Worm (Caenorhabditis elegans) whole organism, L1 larva: ENCODE results near the gene F46B6.12.

Source experiments
- C16A3.4 ChIP-seq: fragments of 150-350 bp; optimal IDR thresholded peaks from 2 replicates; lab custom pipeline; 2014; ENCODE audit warnings: missing biosample characterization, missing genetic modification characterization
- Y116A8C.19 ChIP-seq: sonication (generic microtip); optimal IDR thresholded peaks from 2 replicates; lab custom pipeline; 2016; ENCODE audit warnings: missing compliant biosample characterization, missing genetic modification characterization, borderline replicate concordance
- alr-1 ChIP-seq: fragments of 200-800 bp; sonication (Bioruptor generic); optimal IDR thresholded peaks from 2 replicates; lab custom pipeline; 2018; ENCODE audit warnings: borderline replicate concordance, mild to moderate bottlenecking, missing genetic modification characterization, missing compliant biosample characterization
- aly-2 ChIP-seq: fragments of 150-350 bp; optimal IDR thresholded peaks from 2 replicates; lab custom pipeline; 2014; ENCODE audit warnings: missing biosample characterization, missing genetic modification characterization
- ceh-82 ChIP-seq, 3 experiments: fragments of 150-350 bp in 1 of 3; sonication (generic microtip) in 2 of 3; optimal IDR thresholded peaks; 2 replicates each; lab custom pipeline; 2014 to 2017; ENCODE audit warnings: missing biosample characterization in 3 of 3, missing genetic modification characterization in 3 of 3
- ceh-90 ChIP-seq: sonication (generic microtip); optimal IDR thresholded peaks from 2 replicates; lab custom pipeline; 2016; ENCODE audit warnings: missing genetic modification characterization, missing compliant biosample characterization
- dpl-1 ChIP-seq, 3 experiments: fragments of 150-350 bp in 2 of 3; sonication (generic microtip) in 1 of 3; optimal IDR thresholded peaks; 2 replicates each; lab custom pipeline; 2014 to 2017; ENCODE audit warnings: missing biosample characterization in 3 of 3, missing genetic modification characterization in 3 of 3, missing genetic modification reagents in 3 of 3
- dsc-1 ChIP-seq: sonication (generic microtip); optimal IDR thresholded peaks from 2 replicates; lab custom pipeline; 2016; ENCODE audit warnings: mild to moderate bottlenecking, missing genetic modification characterization, missing compliant biosample characterization
- efl-1 ChIP-seq, 4 experiments: fragments of 150-350 bp; optimal IDR thresholded peaks in 3 of 4; peaks in 1 of 4; 1 replicate in 1 of 4; 2 replicates in 3 of 4; lab custom pipeline; 2014; ENCODE audit warnings: missing biosample characterization in 2 of 4, missing genetic modification characterization in 2 of 4, missing genetic modification reagents in 2 of 4
- efl-3 ChIP-seq: fragments of 200-800 bp; sonication (Bioruptor generic); optimal IDR thresholded peaks from 2 replicates; lab custom pipeline; 2018; ENCODE audit warnings: mild to moderate bottlenecking, missing genetic modification characterization, missing compliant biosample characterization
- elt-2 ChIP-seq: sonication (generic microtip); optimal IDR thresholded peaks from 2 replicates; lab custom pipeline; 2016; ENCODE audit warnings: missing genetic modification characterization, mild to moderate bottlenecking, inconsistent platforms, missing compliant biosample characterization, missing genetic modification reagents
- fkh-10 ChIP-seq: sonication (generic microtip); optimal IDR thresholded peaks from 2 replicates; lab custom pipeline; 2017; ENCODE audit warnings: missing biosample characterization, missing genetic modification reagents, missing genetic modification characterization
- fkh-8 ChIP-seq: sonication (generic microtip); optimal IDR thresholded peaks from 2 replicates; lab custom pipeline; 2016; ENCODE audit warnings: mild to moderate bottlenecking, missing genetic modification characterization, missing compliant biosample characterization
- fos-1 ChIP-seq: fragments of 150-350 bp; optimal IDR thresholded peaks from 2 replicates; lab custom pipeline; 2014; ENCODE audit warnings: missing biosample characterization, missing genetic modification characterization
- irx-1 ChIP-seq: sonication (generic microtip); optimal IDR thresholded peaks from 2 replicates; lab custom pipeline; 2016; ENCODE audit warnings: missing genetic modification characterization, missing compliant biosample characterization
- lin-14 ChIP-seq: fragments of 200-800 bp; sonication (Bioruptor generic); optimal IDR thresholded peaks from 2 replicates; lab custom pipeline; 2018; ENCODE audit warnings: mild to moderate bottlenecking, missing genetic modification characterization, moderate library complexity, missing compliant biosample characterization
- lin-15B ChIP-seq: fragments of 150-350 bp; sonication (generic microtip); optimal IDR thresholded peaks from 3 replicates; lab custom pipeline; 2014; ENCODE audit warnings: missing biosample characterization, missing genetic modification characterization
- lin-35 ChIP-seq, 2 experiments: fragments of 150-350 bp; optimal IDR thresholded peaks; 2 replicates each; lab custom pipeline; 2014; ENCODE audit warnings: missing biosample characterization in 2 of 2, missing genetic modification characterization in 2 of 2, missing genetic modification reagents in 2 of 2
- lir-3 ChIP-seq: sonication (generic microtip); optimal IDR thresholded peaks from 2 replicates; lab custom pipeline; 2016; ENCODE audit warnings: mild to moderate bottlenecking, missing genetic modification characterization, moderate library complexity, missing compliant biosample characterization; ENCODE audit not compliant: poor library complexity
- lsy-2 ChIP-seq, 2 experiments: fragments of 150-350 bp; optimal IDR thresholded peaks; 2 replicates each; lab custom pipeline; 2014; ENCODE audit warnings: missing biosample characterization in 2 of 2, missing genetic modification characterization in 2 of 2
- mab-9 ChIP-seq: fragments of 200-800 bp; sonication (Bioruptor generic); IDR thresholded peaks from 2 replicates; pipeline ENCODE4 v1.3.6; 2022; ENCODE audit warnings: missing genetic modification reagents, missing genetic modification characterization, missing compliant biosample characterization
- mef-2 ChIP-seq: fragments of 150-350 bp; optimal IDR thresholded peaks from 2 replicates; lab custom pipeline; 2014; ENCODE audit warnings: missing biosample characterization, missing genetic modification characterization
- nhr-12 ChIP-seq: sonication (generic microtip); optimal IDR thresholded peaks from 2 replicates; lab custom pipeline; 2017; ENCODE audit warnings: missing biosample characterization, missing genetic modification characterization
- nhr-20 ChIP-seq: sonication (generic microtip); optimal IDR thresholded peaks from 2 replicates; lab custom pipeline; 2016; ENCODE audit warnings: mild to moderate bottlenecking, missing genetic modification characterization, missing compliant biosample characterization
- nhr-237 ChIP-seq: fragments of 150-350 bp; optimal IDR thresholded peaks from 2 replicates; lab custom pipeline; 2014; ENCODE audit warnings: missing biosample characterization, missing genetic modification characterization
- nhr-47 ChIP-seq: sonication (generic microtip); optimal IDR thresholded peaks from 2 replicates; lab custom pipeline; 2016; ENCODE audit warnings: mild to moderate bottlenecking, missing genetic modification characterization, moderate library complexity, missing compliant biosample characterization
- nhr-71 ChIP-seq: sonication (generic microtip); optimal IDR thresholded peaks from 2 replicates; lab custom pipeline; 2016; ENCODE audit warnings: mild to moderate bottlenecking, missing genetic modification characterization, moderate library complexity, missing compliant biosample characterization
- nhr-77 ChIP-seq: fragments of 150-350 bp; optimal IDR thresholded peaks from 2 replicates; lab custom pipeline; 2014; ENCODE audit warnings: missing biosample characterization, missing genetic modification characterization
- nhr-84 ChIP-seq: sonication (generic microtip); optimal IDR thresholded peaks from 2 replicates; lab custom pipeline; 2017; ENCODE audit warnings: missing biosample characterization, missing genetic modification characterization
- nhr-85 ChIP-seq: sonication (generic microtip); peaks from one replicate; lab custom pipeline; 2016; ENCODE audit warnings: missing genetic modification characterization, inconsistent platforms, missing compliant biosample characterization
- nhr-90 ChIP-seq: sonication (generic microtip); optimal IDR thresholded peaks from 2 replicates; lab custom pipeline; 2016; ENCODE audit warnings: mild to moderate bottlenecking, missing genetic modification characterization, missing compliant biosample characterization; ENCODE audit not compliant: poor library complexity
- pag-3 ChIP-seq: sonication (generic microtip); optimal IDR thresholded peaks from 2 replicates; lab custom pipeline; 2017; ENCODE audit warnings: missing genetic modification characterization, mild to moderate bottlenecking, missing compliant biosample characterization, antibody characterized with exemption, borderline replicate concordance; ENCODE audit not compliant: insufficient read depth
- pax-3 ChIP-seq: fragments of 200-800 bp; sonication (Bioruptor generic); optimal IDR thresholded peaks from 2 replicates; lab custom pipeline; 2018; ENCODE audit warnings: mild to moderate bottlenecking, missing genetic modification characterization, moderate library complexity, missing compliant biosample characterization
- rnt-1 ChIP-seq: sonication (generic microtip); optimal IDR thresholded peaks from 2 replicates; lab custom pipeline; 2016; ENCODE audit warnings: mild to moderate bottlenecking, missing genetic modification characterization, moderate library complexity, missing compliant biosample characterization
- snpc-4 ChIP-seq: fragments of 150-350 bp; optimal IDR thresholded peaks from 2 replicates; lab custom pipeline; 2014; ENCODE audit warnings: missing biosample characterization, missing genetic modification characterization
- snu-23 ChIP-seq: sonication (generic microtip); optimal IDR thresholded peaks from 2 replicates; lab custom pipeline; 2016; ENCODE audit warnings: missing genetic modification characterization, missing compliant biosample characterization
- tlp-1 ChIP-seq: fragments of 150-350 bp; optimal IDR thresholded peaks from 2 replicates; lab custom pipeline; 2014; ENCODE audit warnings: missing biosample characterization, missing genetic modification characterization
- unc-62 ChIP-seq: fragments of 150-350 bp; optimal IDR thresholded peaks from 2 replicates; lab custom pipeline; 2014; ENCODE audit warnings: missing biosample characterization, missing genetic modification reagents, missing genetic modification characterization
- zip-4 ChIP-seq: fragments of 200-800 bp; sonication (Bioruptor generic); optimal IDR thresholded peaks from 2 replicates; lab custom pipeline; 2018; ENCODE audit warnings: mild to moderate bottlenecking, missing genetic modification characterization, moderate library complexity, missing compliant biosample characterization
- ztf-11 ChIP-seq, 2 experiments: sonication (generic microtip); optimal IDR thresholded peaks; 2 replicates each; lab custom pipeline; 2016 to 2017; ENCODE audit warnings: missing genetic modification characterization in 2 of 2, missing biosample characterization in 1 of 2, missing compliant biosample characterization in 1 of 2
- ztf-4 ChIP-seq: fragments of 150-350 bp; optimal IDR thresholded peaks from 2 replicates; lab custom pipeline; 2014; ENCODE audit warnings: missing biosample characterization, missing genetic modification characterization

Gene F46B6.12

ce11 chrV:9796562-9796961, 20.9 kb upstream of the F46B6.12 start, which contains the start of gene F46B6.9:
Gene F46B6.9, plus strand, starts transcription at chrV:9796862.
- TF ChIP-seq lin-35 (GFP tag; optimal IDR thresholded peaks at IDR 0.05; lab: Kevin White, UChicago) (no peak), ztf-4 (tag; lab: Kevin White, UChicago) (no peak), nhr-90 (tag; lab: Kevin White, UChicago) (no peak), ceh-90 (tag; lab: Kevin White, UChicago) (no peak), snpc-4 (tag; lab: Kevin White, UChicago) (no peak)

DNA sequence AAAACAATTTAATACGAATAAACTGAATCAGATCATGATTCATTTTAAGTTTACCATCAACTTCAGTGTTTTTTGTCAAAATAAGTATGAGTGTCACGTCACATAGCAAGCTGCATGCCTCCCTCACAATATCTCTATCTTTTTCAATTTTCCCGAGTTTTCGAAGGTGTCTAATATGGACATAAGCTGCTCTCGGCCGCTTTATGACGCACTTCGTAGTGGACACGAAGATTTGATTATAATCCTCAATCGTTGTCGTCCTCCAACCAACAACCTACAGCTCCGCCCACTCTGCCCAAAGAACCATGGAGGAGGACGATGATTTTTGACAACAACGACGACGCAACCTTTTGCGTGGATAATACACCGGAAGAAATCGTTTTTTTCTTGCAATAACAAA, 20.4 kb upstream of the F46B6.12 start:
- TF ChIP-seq fkh-10 (GFP tag; lab: Kevin White, UChicago) (peak; percentile 24), efl-3 (GFP tag; lab: Kevin White, UChicago) (no peak), dsc-1 (peak; percentile 77), fkh-8 (tag; lab: Kevin White, UChicago) (peak; percentile 52), pax-3 (peak; percentile 30)

DNA sequence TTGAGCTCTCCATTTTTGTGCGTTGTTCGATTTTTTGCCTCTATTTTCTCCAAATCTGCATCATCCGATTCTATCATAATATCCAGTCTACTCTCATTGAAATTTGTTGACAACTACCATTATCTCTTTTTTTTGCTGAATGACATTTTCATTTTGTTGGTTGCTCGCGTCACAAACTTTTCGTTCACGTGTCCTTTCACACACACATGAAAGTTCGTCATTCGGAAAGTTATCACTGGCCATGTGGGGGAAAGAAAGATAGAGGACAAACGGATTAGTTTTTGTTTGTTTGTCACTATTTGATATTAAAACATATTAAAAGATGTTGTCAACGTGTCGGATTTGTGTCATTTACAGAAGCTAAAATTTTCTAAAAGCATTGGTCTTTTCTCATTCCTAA, 19.4 kb upstream of the F46B6.12 start:
- TF ChIP-seq rnt-1 (no peak), lin-14 (GFP tag; lab: Kevin White, UChicago) (no peak), snu-23 (GFP tag; lab: Kevin White, UChicago) (no peak), nhr-47 (tag; lab: Kevin White, UChicago) (peak; percentile 11), nhr-237 (tag; lab: Kevin White, UChicago) (no peak), dsc-1 (peak; percentile 46), nhr-12 (tag; lab: Kevin White, UChicago) (no peak), fos-1 (no peak), fkh-8 (tag; lab: Kevin White, UChicago) (peak; percentile 62), lsy-2 (tag; optimal IDR thresholded peaks at IDR 0.05; lab: Kevin White, UChicago) (peak in 1 of 2 experiments; percentile 8), pax-3 (peak; percentile 39), lir-3 (tag; lab: Kevin White, UChicago) (no peak), alr-1 (tag; lab: Kevin White, UChicago) (no peak), aly-2 (tag; lab: Kevin White, UChicago) (no peak), mef-2 (tag; lab: Kevin White, UChicago) (no peak), mab-9 (GFP tag; lab: Robert Waterston, UW) (no peak), zip-4 (no peak), elt-2 (tag; lab: Kevin White, UChicago) (peak; percentile 7), nhr-71 (tag; lab: Kevin White, UChicago) (peak; percentile 42)

ce11 chrV:9791332-9791731, 15.7 kb upstream of the F46B6.12 start, which contains the start of gene lipl-2:
Gene lipl-2, plus strand, starts transcription at chrV:9791567.
- TF ChIP-seq nhr-20 (tag; lab: Kevin White, UChicago) (peak; percentile 52), lin-35 (GFP tag; optimal IDR thresholded peaks at IDR 0.05; lab: Kevin White, UChicago) (peak in 1 of 2 experiments; percentile 3), pag-3 (tag; lab: Kevin White, UChicago) (no peak), nhr-71 (tag; lab: Kevin White, UChicago) (peak; percentile 15), elt-2 (tag; lab: Kevin White, UChicago) (peak; percentile 84)

DNA sequence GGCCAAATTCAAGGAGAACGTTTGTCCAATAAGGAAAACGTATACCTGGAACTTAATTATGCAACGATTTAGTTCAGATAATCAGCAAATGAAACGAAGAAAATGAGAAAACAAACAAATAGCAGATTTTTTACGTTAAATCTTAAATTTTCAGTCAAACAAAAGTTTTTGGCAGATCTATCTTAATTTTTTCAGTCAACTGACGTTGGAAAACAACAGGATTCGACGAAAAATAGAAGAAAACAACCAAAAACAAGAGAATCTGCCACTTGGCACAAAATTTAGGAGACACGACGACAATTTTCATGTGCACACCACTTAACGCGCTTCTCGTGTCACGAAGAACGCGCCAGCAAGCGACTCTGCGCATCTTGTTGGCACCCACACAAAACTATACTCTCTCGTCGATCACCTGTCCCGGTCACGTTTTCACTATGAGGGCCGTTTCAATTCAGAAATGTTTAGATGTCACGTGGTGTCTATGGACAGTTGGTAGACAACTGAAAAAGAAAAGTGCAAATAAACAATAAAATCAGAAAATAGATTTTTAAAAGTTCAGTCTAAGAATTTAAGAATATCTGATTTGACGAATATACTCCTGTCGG, 14.1 kb upstream of the F46B6.12 start, which contains the start of gene ztf-7:
TSS of gene ztf-7 (minus strand) at position 51 of the 605 bp plus-strand sequence.
- TF ChIP-seq unc-62 (GFP tag; lab: Kevin White, UChicago) (no peak), mef-2 (tag; lab: Kevin White, UChicago) (peak; percentile 90), pax-3 (peak; percentile 96), nhr-237 (tag; lab: Kevin White, UChicago) (peak; percentile 74), mab-9 (GFP tag; lab: Robert Waterston, UW) (peak; percentile 92), irx-1 (tag; lab: Kevin White, UChicago) (peak; percentile 97), nhr-77 (peak; percentile 81), nhr-84 (tag; lab: Kevin White, UChicago) (no peak), dpl-1 (GFP tag; optimal IDR thresholded peaks at IDR 0.05; lab: Kevin White, UChicago) (peak; percentile 85 to 89 (median 87)), lin-15B (peak; percentile 75), tlp-1 (tag; lab: Kevin White, UChicago) (no peak), C16A3.4 (tag; lab: Kevin White, UChicago) (peak; percentile 97), ztf-11 (tag; optimal IDR thresholded peaks at IDR 0.05; lab: Kevin White, UChicago) (peak in 1 of 2 experiments; percentile 87), ceh-82 (tag; optimal IDR thresholded peaks at IDR 0.05; lab: Kevin White, UChicago) (peak; percentile 85 to 94 (median 85)), Y116A8C.19 (tag; lab: Kevin White, UChicago) (no peak), lin-14 (GFP tag; lab: Kevin White, UChicago) (peak; percentile 100), efl-1 (optimal IDR thresholded peaks at IDR 0.05; lab: Kevin White, UChicago) (peak; percentile 91 to 93), efl-1 (GFP tag; optimal IDR thresholded peaks at IDR 0.05 in 1 of 2; lab: Kevin White, UChicago) (peak; percentile 83 to 99), nhr-20 (tag; lab: Kevin White, UChicago) (peak; percentile 100), nhr-85 (peak; percentile 99), lir-3 (tag; lab: Kevin White, UChicago) (peak; percentile 86)
